Worm (Caenorhabditis elegans) whole organism, L1 larva: ENCODE data around the gene T06D4.1.

Experiments used
- C34B4.2 ChIP-seq: sonication (generic microtip); optimal IDR thresholded peaks from 2 replicates; lab custom pipeline; 2017; ENCODE audit warnings: mild to moderate bottlenecking, missing genetic modification characterization, missing compliant biosample characterization
- Y116A8C.19 ChIP-seq: sonication (generic microtip); optimal IDR thresholded peaks from 2 replicates; lab custom pipeline; 2016; ENCODE audit warnings: missing compliant biosample characterization, missing genetic modification characterization, borderline replicate concordance
- alr-1 ChIP-seq: fragments of 200-800 bp; sonication (Bioruptor generic); optimal IDR thresholded peaks from 2 replicates; lab custom pipeline; 2018; ENCODE audit warnings: borderline replicate concordance, mild to moderate bottlenecking, missing genetic modification characterization, missing compliant biosample characterization
- ama-1 ChIP-seq: fragments of 150-350 bp; optimal IDR thresholded peaks from 2 replicates; lab custom pipeline; 2014
- blmp-1 ChIP-seq: fragments of 150-350 bp; optimal IDR thresholded peaks from 2 replicates; lab custom pipeline; 2014; ENCODE audit warnings: missing biosample characterization, missing genetic modification characterization
- ceh-8 ChIP-seq: fragments of 200-800 bp; sonication (Bioruptor generic); optimal IDR thresholded peaks from 2 replicates; lab custom pipeline; 2018; ENCODE audit warnings: mild to moderate bottlenecking, missing genetic modification characterization, moderate library complexity, missing compliant biosample characterization
- ceh-82 ChIP-seq, 3 experiments: fragments of 150-350 bp in 1 of 3; sonication (generic microtip) in 2 of 3; optimal IDR thresholded peaks; 2 replicates each; lab custom pipeline; 2014 to 2017; ENCODE audit warnings: missing biosample characterization in 3 of 3, missing genetic modification characterization in 3 of 3
- ces-1 ChIP-seq: fragments of 150-350 bp; optimal IDR thresholded peaks from 2 replicates; lab custom pipeline; 2014; ENCODE audit warnings: missing biosample characterization, missing genetic modification reagents, missing genetic modification characterization
- dpl-1 ChIP-seq, 3 experiments: fragments of 150-350 bp in 2 of 3; sonication (generic microtip) in 1 of 3; optimal IDR thresholded peaks; 2 replicates each; lab custom pipeline; 2014 to 2017; ENCODE audit warnings: missing biosample characterization in 3 of 3, missing genetic modification characterization in 3 of 3, missing genetic modification reagents in 3 of 3
- efl-1 ChIP-seq, 4 experiments: fragments of 150-350 bp; optimal IDR thresholded peaks in 3 of 4; peaks in 1 of 4; 1 replicate in 1 of 4; 2 replicates in 3 of 4; lab custom pipeline; 2014; ENCODE audit warnings: missing biosample characterization in 2 of 4, missing genetic modification characterization in 2 of 4, missing genetic modification reagents in 2 of 4
- egl-13 ChIP-seq: sonication (generic microtip); optimal IDR thresholded peaks from 2 replicates; lab custom pipeline; 2016; ENCODE audit warnings: missing genotype, missing genetic modification reagents, missing genetic modification characterization, missing compliant biosample characterization
- egl-27 ChIP-seq, 2 experiments: fragments of 150-350 bp in 1 of 2; sonication (generic microtip); optimal IDR thresholded peaks; 3 replicates each; lab custom pipeline; 2017 to 2018; ENCODE audit warnings: missing biosample characterization in 2 of 2, missing genetic modification characterization in 2 of 2, missing genetic modification reagents in 2 of 2
- ets-5 ChIP-seq: fragments of 200-800 bp; sonication (Bioruptor generic); IDR thresholded peaks from 2 replicates; pipeline ENCODE4 v1.3.6; 2022; ENCODE audit warnings: missing genetic modification characterization, missing compliant biosample characterization
- fkh-10 ChIP-seq: sonication (generic microtip); optimal IDR thresholded peaks from 2 replicates; lab custom pipeline; 2017; ENCODE audit warnings: missing biosample characterization, missing genetic modification reagents, missing genetic modification characterization
- fkh-8 ChIP-seq: sonication (generic microtip); optimal IDR thresholded peaks from 2 replicates; lab custom pipeline; 2016; ENCODE audit warnings: mild to moderate bottlenecking, missing genetic modification characterization, missing compliant biosample characterization
- fos-1 ChIP-seq: fragments of 150-350 bp; optimal IDR thresholded peaks from 2 replicates; lab custom pipeline; 2014; ENCODE audit warnings: missing biosample characterization, missing genetic modification characterization
- hlh-17 ChIP-seq: fragments of 200-800 bp; sonication (Bioruptor generic); optimal IDR thresholded peaks from 2 replicates; lab custom pipeline; 2018; ENCODE audit warnings: missing genetic modification characterization, mild to moderate bottlenecking, missing compliant biosample characterization, moderate library complexity, borderline replicate concordance
- isw-1 ChIP-seq: fragments of 200-800 bp; sonication (Bioruptor generic); IDR thresholded peaks from 2 replicates; pipeline ENCODE4 v1.3.6; 2022; ENCODE audit warnings: missing genetic modification characterization, missing compliant biosample characterization
- jun-1 ChIP-seq: fragments of 150-350 bp; optimal IDR thresholded peaks from 2 replicates; lab custom pipeline; 2014; ENCODE audit warnings: missing biosample characterization, missing genetic modification reagents, missing genetic modification characterization
- lin-13 ChIP-seq: fragments of 150-350 bp; optimal IDR thresholded peaks from 2 replicates; lab custom pipeline; 2014; ENCODE audit warnings: missing biosample characterization, missing genetic modification reagents, missing genetic modification characterization
- lin-14 ChIP-seq: fragments of 200-800 bp; sonication (Bioruptor generic); optimal IDR thresholded peaks from 2 replicates; lab custom pipeline; 2018; ENCODE audit warnings: mild to moderate bottlenecking, missing genetic modification characterization, moderate library complexity, missing compliant biosample characterization
- lin-35 ChIP-seq, 2 experiments: fragments of 150-350 bp; optimal IDR thresholded peaks; 2 replicates each; lab custom pipeline; 2014; ENCODE audit warnings: missing biosample characterization in 2 of 2, missing genetic modification characterization in 2 of 2, missing genetic modification reagents in 2 of 2
- lsy-2 ChIP-seq, 2 experiments: fragments of 150-350 bp; optimal IDR thresholded peaks; 2 replicates each; lab custom pipeline; 2014; ENCODE audit warnings: missing biosample characterization in 2 of 2, missing genetic modification characterization in 2 of 2
- mdl-1 ChIP-seq, 2 experiments: fragments of 150-350 bp; optimal IDR thresholded peaks; 2 replicates each; lab custom pipeline; 2014 to 2017; ENCODE audit warnings: missing biosample characterization in 2 of 2, missing genetic modification characterization in 2 of 2, inconsistent platforms in 1 of 2
- mef-2 ChIP-seq: fragments of 150-350 bp; optimal IDR thresholded peaks from 2 replicates; lab custom pipeline; 2014; ENCODE audit warnings: missing biosample characterization, missing genetic modification characterization
- mep-1 ChIP-seq: fragments of 150-350 bp; optimal IDR thresholded peaks from 2 replicates; lab custom pipeline; 2014; ENCODE audit warnings: missing biosample characterization, missing genetic modification characterization
- nhr-20 ChIP-seq: sonication (generic microtip); optimal IDR thresholded peaks from 2 replicates; lab custom pipeline; 2016; ENCODE audit warnings: mild to moderate bottlenecking, missing genetic modification characterization, missing compliant biosample characterization
- nhr-28 ChIP-seq: fragments of 150-350 bp; optimal IDR thresholded peaks from 2 replicates; lab custom pipeline; 2014; ENCODE audit warnings: missing biosample characterization, missing genetic modification characterization
- nhr-47 ChIP-seq: sonication (generic microtip); optimal IDR thresholded peaks from 2 replicates; lab custom pipeline; 2016; ENCODE audit warnings: mild to moderate bottlenecking, missing genetic modification characterization, moderate library complexity, missing compliant biosample characterization
- nhr-71 ChIP-seq: sonication (generic microtip); optimal IDR thresholded peaks from 2 replicates; lab custom pipeline; 2016; ENCODE audit warnings: mild to moderate bottlenecking, missing genetic modification characterization, moderate library complexity, missing compliant biosample characterization
- nhr-85 ChIP-seq: sonication (generic microtip); peaks from one replicate; lab custom pipeline; 2016; ENCODE audit warnings: missing genetic modification characterization, inconsistent platforms, missing compliant biosample characterization
- nhr-90 ChIP-seq: sonication (generic microtip); optimal IDR thresholded peaks from 2 replicates; lab custom pipeline; 2016; ENCODE audit warnings: mild to moderate bottlenecking, missing genetic modification characterization, missing compliant biosample characterization; ENCODE audit not compliant: poor library complexity
- pag-3 ChIP-seq: sonication (generic microtip); optimal IDR thresholded peaks from 2 replicates; lab custom pipeline; 2017; ENCODE audit warnings: missing genetic modification characterization, mild to moderate bottlenecking, missing compliant biosample characterization, antibody characterized with exemption, borderline replicate concordance; ENCODE audit not compliant: insufficient read depth
- rnt-1 ChIP-seq: sonication (generic microtip); optimal IDR thresholded peaks from 2 replicates; lab custom pipeline; 2016; ENCODE audit warnings: mild to moderate bottlenecking, missing genetic modification characterization, moderate library complexity, missing compliant biosample characterization
- snpc-4 ChIP-seq: fragments of 150-350 bp; optimal IDR thresholded peaks from 2 replicates; lab custom pipeline; 2014; ENCODE audit warnings: missing biosample characterization, missing genetic modification characterization
- sox-4 ChIP-seq: sonication (generic microtip); optimal IDR thresholded peaks from 2 replicates; lab custom pipeline; 2016; ENCODE audit warnings: missing genetic modification characterization, missing compliant biosample characterization
- swsn-7 ChIP-seq: sonication (generic microtip); optimal IDR thresholded peaks from 2 replicates; lab custom pipeline; 2016; ENCODE audit warnings: missing genetic modification characterization, missing compliant biosample characterization
- unc-86 ChIP-seq: sonication (generic microtip); optimal IDR thresholded peaks from 2 replicates; lab custom pipeline; 2016; ENCODE audit warnings: missing genetic modification characterization, missing compliant biosample characterization
- unc-98 ChIP-seq: fragments of 200-800 bp; sonication (Bioruptor generic); IDR thresholded peaks from 2 replicates; pipeline ENCODE4 v1.3.6; 2022; ENCODE audit warnings: missing genetic modification characterization, missing compliant biosample characterization
- vab-15 ChIP-seq: sonication (generic microtip); optimal IDR thresholded peaks from 2 replicates; lab custom pipeline; 2017; ENCODE audit warnings: missing genotype, mild to moderate bottlenecking, missing genetic modification characterization, missing compliant biosample characterization
- xbp-1 ChIP-seq: sonication (generic microtip); optimal IDR thresholded peaks from 2 replicates; lab custom pipeline; 2016; ENCODE audit warnings: missing genetic modification characterization, missing compliant biosample characterization
- zip-4 ChIP-seq: fragments of 200-800 bp; sonication (Bioruptor generic); optimal IDR thresholded peaks from 2 replicates; lab custom pipeline; 2018; ENCODE audit warnings: mild to moderate bottlenecking, missing genetic modification characterization, moderate library complexity, missing compliant biosample characterization
- ztf-4 ChIP-seq: fragments of 150-350 bp; optimal IDR thresholded peaks from 2 replicates; lab custom pipeline; 2014; ENCODE audit warnings: missing biosample characterization, missing genetic modification characterization

Gene T06D4.1

ce11 chrII:3428158-3428704 is 46.6 kb downstream of the T06D4.1 start:
- TF ChIP-seq nhr-28, result no peak
- TF ChIP-seq lin-14, result peak; percentile 88
- peak; percentile 47 for TF ChIP-seq isw-1
- no peak for TF ChIP-seq pag-3
- TF ChIP-seq lin-35 (GFP tag; optimal IDR thresholded peaks at IDR 0.05; lab: Kevin White, UChicago), result peak in 1 of 2 experiments; percentile 9
- no peak for TF ChIP-seq mdl-1 (tag; optimal IDR thresholded peaks at IDR 0.05; lab: Kevin White, UChicago)
- TF ChIP-seq ceh-8, result no peak
- no peak for TF ChIP-seq rnt-1 (tag; lab: Kevin White, UChicago)
- no peak for TF ChIP-seq mef-2 (tag; lab: Kevin White, UChicago)
- TF ChIP-seq snpc-4 (tag; lab: Kevin White, UChicago), result no peak
- TF ChIP-seq alr-1, result no peak
- TF ChIP-seq ceh-82 (tag; optimal IDR thresholded peaks at IDR 0.05; lab: Kevin White, UChicago), result peak in 1 of 3 experiments; percentile 46
- TF ChIP-seq ama-1, result no peak
- TF ChIP-seq efl-1 (optimal IDR thresholded peaks at IDR 0.05; lab: Kevin White, UChicago), result peak; percentile 17 to 38
- no peak for TF ChIP-seq efl-1 (GFP tag; optimal IDR thresholded peaks at IDR 0.05 in 1 of 2; lab: Kevin White, UChicago)
- no peak for TF ChIP-seq ets-5 (GFP tag; lab: Robert Waterston, UW)
- TF ChIP-seq unc-86 (tag; lab: Kevin White, UChicago), result peak; percentile 32
- TF ChIP-seq nhr-20 (tag; lab: Kevin White, UChicago), result no peak
- TF ChIP-seq vab-15 (tag; lab: Kevin White, UChicago), result no peak
- TF ChIP-seq ztf-4 (tag; lab: Kevin White, UChicago), result no peak
- TF ChIP-seq hlh-17 (GFP tag; lab: Kevin White, UChicago), result no peak
- peak; percentile 48 for TF ChIP-seq fkh-10 (GFP tag; lab: Kevin White, UChicago)
- no peak for TF ChIP-seq fos-1 (tag; lab: Kevin White, UChicago)
- TF ChIP-seq swsn-7, result peak; percentile 25
- peak; percentile 48 for TF ChIP-seq nhr-47
- TF ChIP-seq egl-27 (tag; optimal IDR thresholded peaks at IDR 0.05; lab: Kevin White, UChicago), result no peak
- no peak for TF ChIP-seq nhr-85 (tag; lab: Kevin White, UChicago)
- peak; percentile 49 for TF ChIP-seq ces-1 (GFP tag; lab: Kevin White, UChicago)
- TF ChIP-seq nhr-71 (tag; lab: Kevin White, UChicago), result peak; percentile 16
- peak; percentile 17 for TF ChIP-seq mep-1 (tag; lab: Kevin White, UChicago)
- no peak for TF ChIP-seq jun-1 (tag; lab: Kevin White, UChicago)
- TF ChIP-seq egl-13, result no peak
- no peak for TF ChIP-seq blmp-1 (tag; lab: Kevin White, UChicago)
- no peak for TF ChIP-seq sox-4
- TF ChIP-seq Y116A8C.19 (tag; lab: Kevin White, UChicago), result no peak
- no peak for TF ChIP-seq xbp-1 (tag; lab: Kevin White, UChicago)
- peak in 1 of 3 experiments; percentile 26 for TF ChIP-seq dpl-1 (GFP tag; optimal IDR thresholded peaks at IDR 0.05; lab: Kevin White, UChicago)
- no peak for TF ChIP-seq zip-4
- TF ChIP-seq lin-13 (GFP tag; lab: Kevin White, UChicago), result no peak
- TF ChIP-seq C34B4.2 (tag; lab: Kevin White, UChicago), result no peak
- TF ChIP-seq lsy-2 (tag; optimal IDR thresholded peaks at IDR 0.05; lab: Kevin White, UChicago), result peak in 1 of 2 experiments; percentile 39
- TF ChIP-seq fkh-8 (tag; lab: Kevin White, UChicago), result peak; percentile 62
- TF ChIP-seq unc-98 (GFP tag; lab: Robert Waterston, UW), result no peak
- TF ChIP-seq nhr-90 (tag; lab: Kevin White, UChicago), result no peak
